Worm (Caenorhabditis elegans): Measurements from ENCODE around the gene lem-2.
A peak's percentile ranks its signal among the peaks of the same experiment; 100 is the strongest.

DNA sequence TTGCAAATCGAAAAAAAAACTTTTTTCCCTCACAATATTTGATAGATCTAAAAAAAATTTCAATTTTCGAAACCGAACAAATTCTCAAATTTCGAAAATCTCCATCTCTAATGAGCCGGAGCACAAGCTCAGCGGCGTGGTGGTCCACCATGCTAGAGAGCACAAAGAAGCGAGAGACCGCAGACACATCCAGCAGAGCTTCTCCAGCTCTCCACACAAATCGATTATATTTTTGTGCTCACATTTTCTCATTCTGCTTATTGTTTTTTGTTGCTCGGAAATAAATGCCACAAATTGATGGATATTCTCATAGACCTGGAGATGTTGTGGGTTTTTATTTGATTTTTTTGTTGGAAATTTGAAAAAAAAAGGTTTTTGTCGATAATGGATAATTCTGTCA is 38.9 kb downstream of the lem-2 start:
- TF ChIP-seq fkh-10 (GFP tag; optimal IDR thresholded peaks at IDR 0.05) (no peak), ztf-11 (tag; optimal IDR thresholded peaks at IDR 0.05) (no peak), mdl-1 (tag; optimal IDR thresholded peaks at IDR 0.05) (no peak), jun-1 (tag; optimal IDR thresholded peaks at IDR 0.05) (no peak), ceh-63 (GFP tag; optimal IDR thresholded peaks at IDR 0.05) (no peak), nhr-20 (tag; optimal IDR thresholded peaks at IDR 0.05) (no peak), nhr-12 (tag; optimal IDR thresholded peaks at IDR 0.05) (no peak), lin-14 (GFP tag; optimal IDR thresholded peaks at IDR 0.05) (no peak), blmp-1 (tag; optimal IDR thresholded peaks at IDR 0.05) (no peak), nhr-77 (tag; optimal IDR thresholded peaks at IDR 0.05) (no peak), efl-1 (optimal IDR thresholded peaks at IDR 0.05) (no peak), efl-1 (GFP tag; optimal IDR thresholded peaks at IDR 0.05 in 1 of 2) (peak in 1 of 2 experiments; percentile 15), lsy-2 (tag; optimal IDR thresholded peaks at IDR 0.05) (peak in 1 of 2 experiments; percentile 4)
